Worm (Caenorhabditis elegans) whole organism, mixed stage, embryonic: Measurements from ENCODE around the gene dod-19.

Experiments
- M03D4.4 ChIP-seq: sonication (generic microtip); optimal IDR thresholded peaks from 2 replicates; lab custom pipeline; 2017; ENCODE audit warnings: mild to moderate bottlenecking, missing genetic modification characterization, missing compliant biosample characterization
- bed-3 ChIP-seq: fragments of 200-800 bp; sonication (Bioruptor generic); optimal IDR thresholded peaks from 3 replicates; lab custom pipeline; 2018; ENCODE audit warnings: mild to moderate bottlenecking, missing genetic modification characterization, moderate library complexity, missing compliant biosample characterization
- ceh-39 ChIP-seq: fragments of 150-350 bp; optimal IDR thresholded peaks from 2 replicates; lab custom pipeline; 2014; ENCODE audit warnings: missing biosample characterization, missing genetic modification characterization
- ceh-83 ChIP-seq: fragments of 200-800 bp; sonication (Bioruptor generic); optimal IDR thresholded peaks from 2 replicates; lab custom pipeline; 2018; ENCODE audit warnings: mild to moderate bottlenecking, missing genetic modification characterization, missing compliant biosample characterization
- ces-1 ChIP-seq: fragments of 150-350 bp; optimal IDR thresholded peaks from 2 replicates; lab custom pipeline; 2014; ENCODE audit warnings: missing biosample characterization, missing genetic modification reagents, missing genetic modification characterization
- cnd-1 ChIP-seq: fragments of 200-800 bp; sonication (Bioruptor generic); optimal IDR thresholded peaks from 2 replicates; lab custom pipeline; 2018; ENCODE audit warnings: mild to moderate bottlenecking, missing genetic modification characterization, missing compliant biosample characterization
- drap-1 ChIP-seq: fragments of 200-800 bp; sonication (Bioruptor generic); optimal IDR thresholded peaks from 3 replicates; lab custom pipeline; 2018; ENCODE audit warnings: mild to moderate bottlenecking, missing genetic modification characterization, missing compliant biosample characterization
- elt-1 ChIP-seq: sonication (generic microtip); optimal IDR thresholded peaks from 2 replicates; lab custom pipeline; 2017; ENCODE audit warnings: missing genetic modification characterization, mild to moderate bottlenecking, missing compliant biosample characterization, antibody characterized with exemption, moderate library complexity, borderline replicate concordance; ENCODE audit not compliant: insufficient read depth
- elt-3 ChIP-seq: fragments of 150-350 bp; optimal IDR thresholded peaks from 2 replicates; lab custom pipeline; 2014; ENCODE audit warnings: missing biosample characterization, missing genetic modification characterization
- ham-2 ChIP-seq: fragments of 200-800 bp; sonication (Bioruptor generic); optimal IDR thresholded peaks from 2 replicates; lab custom pipeline; 2018; ENCODE audit warnings: mild to moderate bottlenecking, missing genetic modification characterization, missing compliant biosample characterization
- hlh-1 ChIP-seq: fragments of 150-350 bp; optimal IDR thresholded peaks from 2 replicates; lab custom pipeline; 2014; ENCODE audit warnings: missing biosample characterization, missing genetic modification reagents, missing genetic modification characterization
- lin-13 ChIP-seq: fragments of 150-350 bp; optimal IDR thresholded peaks from 2 replicates; lab custom pipeline; 2014; ENCODE audit warnings: missing biosample characterization, missing genetic modification characterization
- lin-32 ChIP-seq: fragments of 200-800 bp; sonication (Bioruptor generic); optimal IDR thresholded peaks from 2 replicates; lab custom pipeline; 2018; ENCODE audit warnings: mild to moderate bottlenecking, missing genetic modification characterization, missing compliant biosample characterization
- lsy-2 ChIP-seq: fragments of 150-350 bp; optimal IDR thresholded peaks from 2 replicates; lab custom pipeline; 2014; ENCODE audit warnings: missing biosample characterization, missing genetic modification characterization
- mab-5 ChIP-seq: fragments of 150-350 bp; optimal IDR thresholded peaks from 2 replicates; lab custom pipeline; 2014; ENCODE audit warnings: missing biosample characterization, missing genetic modification characterization
- mls-2 ChIP-seq: sonication (generic microtip); optimal IDR thresholded peaks from 2 replicates; lab custom pipeline; 2016; ENCODE audit warnings: mild to moderate bottlenecking, missing genetic modification characterization, moderate library complexity, missing compliant biosample characterization
- nhr-12 ChIP-seq: fragments of 150-350 bp; optimal IDR thresholded peaks from 2 replicates; lab custom pipeline; 2014; ENCODE audit warnings: missing biosample characterization, missing genetic modification characterization
- nhr-237 ChIP-seq: fragments of 150-350 bp; optimal IDR thresholded peaks from 2 replicates; lab custom pipeline; 2014; ENCODE audit warnings: missing biosample characterization, missing genetic modification characterization
- nhr-28 ChIP-seq: fragments of 150-350 bp; optimal IDR thresholded peaks from 2 replicates; lab custom pipeline; 2014; ENCODE audit warnings: missing biosample characterization, missing genetic modification characterization
- nhr-76 ChIP-seq: sonication (generic microtip); optimal IDR thresholded peaks from 2 replicates; lab custom pipeline; 2017; ENCODE audit warnings: missing biosample characterization, missing genetic modification characterization
- pha-4 ChIP-seq: fragments of 150-350 bp; optimal IDR thresholded peaks from 2 replicates; lab custom pipeline; 2018; ENCODE audit warnings: missing biosample characterization, missing genetic modification reagents, missing genetic modification characterization
- sem-2 ChIP-seq: fragments of 200-800 bp; sonication (Bioruptor generic); optimal IDR thresholded peaks from 2 replicates; lab custom pipeline; 2018; ENCODE audit warnings: mild to moderate bottlenecking, missing genetic modification characterization, missing compliant biosample characterization
- snpc-4 ChIP-seq: fragments of 150-350 bp; optimal IDR thresholded peaks from 2 replicates; lab custom pipeline; 2014; ENCODE audit warnings: missing biosample characterization, missing genetic modification characterization
- sptf-1 ChIP-seq: sonication (generic microtip); optimal IDR thresholded peaks from 2 replicates; lab custom pipeline; 2017; ENCODE audit warnings: mild to moderate bottlenecking, missing genetic modification characterization, moderate library complexity, missing compliant biosample characterization
- tbx-8 ChIP-seq: fragments of 200-800 bp; sonication (Bioruptor generic); optimal IDR thresholded peaks from 2 replicates; lab custom pipeline; 2018; ENCODE audit warnings: mild to moderate bottlenecking, missing genetic modification characterization, moderate library complexity, missing compliant biosample characterization
- unc-120 ChIP-seq: sonication (generic microtip); optimal IDR thresholded peaks from 2 replicates; lab custom pipeline; 2017; ENCODE audit warnings: missing genetic modification characterization, missing compliant biosample characterization; ENCODE audit not compliant: poor library complexity, severe bottlenecking
- unc-39 ChIP-seq: fragments of 150-350 bp; optimal IDR thresholded peaks from 2 replicates; lab custom pipeline; 2014; ENCODE audit warnings: missing biosample characterization, missing genetic modification characterization
- unc-62 ChIP-seq: fragments of 150-350 bp; optimal IDR thresholded peaks from 2 replicates; lab custom pipeline; 2014; ENCODE audit warnings: missing biosample characterization, missing genetic modification reagents, missing genetic modification characterization
- ztf-11 ChIP-seq: fragments of 150-350 bp; optimal IDR thresholded peaks from 2 replicates; lab custom pipeline; 2014; ENCODE audit warnings: missing biosample characterization, missing genetic modification characterization

The dod-19 gene

ce11 chrV:439183-439749 lies 24.7 kb upstream of the dod-19 start:
- TF ChIP-seq elt-1 (tag; lab: Kevin White, UChicago) (no peak), pha-4 (no peak), ceh-83 (GFP tag; lab: Kevin White, UChicago) (no peak), ztf-11 (tag; lab: Kevin White, UChicago) (no peak), tbx-8 (no peak), elt-3 (tag; lab: Kevin White, UChicago) (no peak), lin-13 (tag; lab: Kevin White, UChicago) (no peak), ces-1 (GFP tag; lab: Kevin White, UChicago) (no peak)

- TF ChIP-seq ceh-39 (tag; lab: Kevin White, UChicago), result no peak
- no peak for TF ChIP-seq ham-2 (GFP tag; lab: Kevin White, UChicago)
- no peak for TF ChIP-seq lin-13 (tag; lab: Kevin White, UChicago)
- no peak for TF ChIP-seq nhr-237 (tag; lab: Kevin White, UChicago)
- TF ChIP-seq bed-3 (GFP tag; lab: Kevin White, UChicago), result no peak
Measured at ce11 chrV:438094-438493, 23.5 kb upstream of the dod-19 start, which contains the start of gene B0554.1. TSS of gene B0554.1 (plus strand) at chrV:438394.

- TF ChIP-seq elt-3 (tag; lab: Kevin White, UChicago) (no peak), ceh-39 (tag; lab: Kevin White, UChicago) (no peak), ztf-11 (tag; lab: Kevin White, UChicago) (no peak), nhr-237 (tag; lab: Kevin White, UChicago) (no peak), unc-62 (no peak), unc-120 (tag; lab: Kevin White, UChicago) (no peak), sem-2 (no peak), nhr-28 (no peak), sptf-1 (no peak), cnd-1 (tag; lab: Kevin White, UChicago) (no peak), snpc-4 (tag; lab: Kevin White, UChicago) (no peak), hlh-1 (tag; lab: Kevin White, UChicago) (no peak)
- TF ChIP-seq, all 35 proteins: peak for 0
Measured at ce11 chrV:433898-434297, 19.3 kb upstream of the dod-19 start, which contains the start of gene B0554.2. TSS of gene B0554.2 (plus strand) at chrV:434198.

DNA sequence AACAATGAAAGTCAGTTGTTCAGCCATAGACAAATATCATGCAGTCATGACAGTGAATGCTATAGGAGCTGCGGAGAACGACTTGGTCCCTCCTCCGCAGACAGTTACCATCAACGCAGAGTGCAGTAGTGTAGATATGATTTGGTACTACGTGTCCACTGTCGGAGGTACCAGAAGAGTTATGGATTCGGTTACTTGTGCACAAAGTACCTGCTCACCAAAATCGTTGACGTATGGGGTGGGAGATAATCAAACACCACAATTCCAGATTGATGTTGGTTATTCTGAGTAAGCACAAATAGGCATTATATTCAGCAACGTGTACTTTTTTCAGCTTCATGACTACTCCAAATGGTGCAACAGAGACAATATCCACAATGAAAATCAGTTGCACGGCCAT lies 18.4 kb upstream of the dod-19 start:
- TF ChIP-seq unc-39 (tag; lab: Kevin White, UChicago), result no peak
- no peak for TF ChIP-seq nhr-76 (tag; lab: Kevin White, UChicago)
- no peak for TF ChIP-seq cnd-1 (tag; lab: Kevin White, UChicago)
- no peak for TF ChIP-seq unc-62
- no peak for TF ChIP-seq sptf-1
- no peak for TF ChIP-seq lin-32 (GFP tag; lab: Kevin White, UChicago)
- no peak for TF ChIP-seq pha-4
- no peak for TF ChIP-seq ces-1 (GFP tag; lab: Kevin White, UChicago)
- no peak for TF ChIP-seq drap-1 (GFP tag; lab: Kevin White, UChicago)
- no peak for TF ChIP-seq ztf-11 (tag; lab: Kevin White, UChicago)
- TF ChIP-seq sem-2, result no peak
- no peak for TF ChIP-seq lin-13 (tag; lab: Kevin White, UChicago)
- TF ChIP-seq mab-5 (tag; lab: Kevin White, UChicago), result no peak
- no peak for TF ChIP-seq lsy-2 (tag; lab: Kevin White, UChicago)

ce11 chrV:428844-429243 lies 14.3 kb upstream of the dod-19 start, which contains the start of gene B0554.4:
TSS of gene B0554.4 (plus strand) at chrV:429144.
- TF ChIP-seq nhr-28 (no peak), unc-62 (no peak), ceh-83 (GFP tag; lab: Kevin White, UChicago) (no peak), sptf-1 (no peak), nhr-76 (tag; lab: Kevin White, UChicago) (no peak), elt-3 (tag; lab: Kevin White, UChicago) (no peak), M03D4.4 (tag; lab: Kevin White, UChicago) (no peak), pha-4 (no peak), ceh-39 (tag; lab: Kevin White, UChicago) (no peak)

DNA sequence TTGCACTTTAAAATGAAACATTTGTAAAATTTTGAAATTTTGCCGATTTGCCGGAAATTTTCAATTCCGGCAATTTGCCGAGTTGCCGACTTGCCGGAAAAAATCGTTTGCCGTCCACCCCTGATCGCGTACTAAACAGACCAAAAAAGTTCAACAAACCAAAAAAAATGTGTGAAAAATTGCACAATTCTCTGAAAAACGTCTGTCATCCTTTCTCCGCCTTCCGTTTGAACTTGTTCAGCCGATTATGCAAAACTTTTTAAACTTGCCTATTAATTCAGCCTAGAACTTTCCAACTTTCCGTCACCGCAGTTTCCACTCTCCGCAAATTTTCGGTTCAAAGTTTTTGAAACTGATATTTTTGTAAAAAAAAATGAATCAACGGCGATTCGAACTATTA lies 9.6 kb upstream of the dod-19 start, which contains the start of gene B0554.5:
Gene B0554.5, plus strand, starts transcription at position 301 of the 400 bp plus-strand sequence.
- TF ChIP-seq nhr-12 (tag; lab: Kevin White, UChicago) (no peak), snpc-4 (tag; lab: Kevin White, UChicago) (no peak), lin-32 (GFP tag; lab: Kevin White, UChicago) (no peak), mls-2 (tag; lab: Kevin White, UChicago) (no peak), sem-2 (no peak), mab-5 (tag; lab: Kevin White, UChicago) (no peak), bed-3 (GFP tag; lab: Kevin White, UChicago) (no peak)
